Worm (Caenorhabditis elegans) whole organism, L3 larva: ENCODE measurements around the gene F10D2.10.

Experiments
- R02D3.7 ChIP-seq: fragments of 150-350 bp; optimal IDR thresholded peaks from 2 replicates; lab custom pipeline; 2014; ENCODE audit warnings: missing biosample characterization, missing genetic modification characterization
- ZK546.5 ChIP-seq: sonication (generic microtip); optimal IDR thresholded peaks from 2 replicates; lab custom pipeline; 2017; ENCODE audit warnings: missing biosample characterization, missing genetic modification characterization
- ama-1 ChIP-seq: fragments of 150-350 bp; optimal IDR thresholded peaks from 2 replicates; lab custom pipeline; 2018
- ceh-16 ChIP-seq: sonication (generic microtip); optimal IDR thresholded peaks from 2 replicates; lab custom pipeline; 2017; ENCODE audit warnings: missing biosample characterization, missing genetic modification characterization
- ceh-28 ChIP-seq: fragments of 150-350 bp; optimal IDR thresholded peaks from 2 replicates; lab custom pipeline; 2014; ENCODE audit warnings: missing biosample characterization, missing genetic modification reagents, missing genetic modification characterization
- ceh-82 ChIP-seq: fragments of 150-350 bp; optimal IDR thresholded peaks from 2 replicates; lab custom pipeline; 2014; ENCODE audit warnings: missing biosample characterization, missing genetic modification characterization
- ceh-9 ChIP-seq: sonication (generic microtip); optimal IDR thresholded peaks from 2 replicates; lab custom pipeline; 2018; ENCODE audit warnings: missing biosample characterization, missing genetic modification characterization
- daf-12 ChIP-seq: fragments of 150-350 bp; optimal IDR thresholded peaks from 2 replicates; lab custom pipeline; 2014; ENCODE audit warnings: missing biosample characterization, missing genetic modification reagents, missing genetic modification characterization
- egl-27 ChIP-seq: sonication (generic microtip); optimal IDR thresholded peaks from 4 replicates; lab custom pipeline; 2017; ENCODE audit warnings: missing biosample characterization, missing genetic modification reagents, missing genetic modification characterization
- elt-1 ChIP-seq: fragments of 150-350 bp; optimal IDR thresholded peaks from 2 replicates; lab custom pipeline; 2014; ENCODE audit warnings: missing biosample characterization, missing genetic modification characterization
- elt-2 ChIP-seq: sonication (generic microtip); optimal IDR thresholded peaks from 2 replicates; lab custom pipeline; 2016; ENCODE audit warnings: missing genetic modification reagents, mild to moderate bottlenecking, missing genetic modification characterization, missing compliant biosample characterization
- elt-3 ChIP-seq, 3 experiments: fragments of 150-350 bp in 1 of 3; sonication (generic microtip) in 2 of 3; optimal IDR thresholded peaks; 2 replicates in 2 of 3; 4 replicates in 1 of 3; lab custom pipeline; 2014 to 2017; ENCODE audit warnings: missing biosample characterization in 3 of 3, missing genetic modification characterization in 3 of 3
- eor-1 ChIP-seq, 2 experiments: fragments of 150-350 bp; optimal IDR thresholded peaks; 2 replicates each; lab custom pipeline; 2014 to 2018; ENCODE audit warnings: missing biosample characterization in 2 of 2, missing genetic modification characterization in 2 of 2
- fkh-10 ChIP-seq: sonication (generic microtip); optimal IDR thresholded peaks from 2 replicates; lab custom pipeline; 2017; ENCODE audit warnings: missing biosample characterization, missing genetic modification reagents, missing genetic modification characterization
- fos-1 ChIP-seq: fragments of 150-350 bp; optimal IDR thresholded peaks from 2 replicates; lab custom pipeline; 2014; ENCODE audit warnings: missing biosample characterization, missing genetic modification characterization
- hmg-11 ChIP-seq: sonication (generic microtip); optimal IDR thresholded peaks from 2 replicates; lab custom pipeline; 2016; ENCODE audit warnings: missing genetic modification characterization, missing compliant biosample characterization
- jun-1 ChIP-seq: fragments of 150-350 bp; optimal IDR thresholded peaks from 2 replicates; lab custom pipeline; 2014; ENCODE audit warnings: missing biosample characterization, missing genetic modification reagents, missing genetic modification characterization
- lin-15B ChIP-seq: fragments of 150-350 bp; optimal IDR thresholded peaks from 2 replicates; lab custom pipeline; 2014; ENCODE audit warnings: missing biosample characterization, missing genetic modification characterization
- lin-39 ChIP-seq: fragments of 150-350 bp; optimal IDR thresholded peaks from 2 replicates; lab custom pipeline; 2018; ENCODE audit warnings: missing biosample characterization, missing genetic modification reagents, missing genetic modification characterization
- mdl-1 ChIP-seq: fragments of 150-350 bp; optimal IDR thresholded peaks from 2 replicates; lab custom pipeline; 2014; ENCODE audit warnings: missing biosample characterization, missing genetic modification characterization
- mml-1 ChIP-seq: fragments of 150-350 bp; sonication (generic microtip); optimal IDR thresholded peaks from 3 replicates; lab custom pipeline; 2014; ENCODE audit warnings: missing biosample characterization, missing genetic modification characterization
- nfya-1 ChIP-seq: sonication (generic microtip); optimal IDR thresholded peaks from 2 replicates; lab custom pipeline; 2017; ENCODE audit warnings: missing genetic modification characterization, mild to moderate bottlenecking, missing compliant biosample characterization, antibody characterized with exemption, moderate library complexity; ENCODE audit not compliant: insufficient read depth
- nhr-11 ChIP-seq: fragments of 150-350 bp; optimal IDR thresholded peaks from 2 replicates; lab custom pipeline; 2014; ENCODE audit warnings: missing biosample characterization, missing genetic modification characterization
- nhr-12 ChIP-seq: fragments of 150-350 bp; optimal IDR thresholded peaks from 2 replicates; lab custom pipeline; 2014; ENCODE audit warnings: missing biosample characterization, missing genetic modification characterization
- nhr-23 ChIP-seq: fragments of 150-350 bp; optimal IDR thresholded peaks from 2 replicates; lab custom pipeline; 2014; ENCODE audit warnings: missing biosample characterization, missing genetic modification reagents, missing genetic modification characterization
- nhr-237 ChIP-seq: fragments of 150-350 bp; optimal IDR thresholded peaks from 2 replicates; lab custom pipeline; 2014; ENCODE audit warnings: missing biosample characterization, missing genetic modification characterization
- nhr-25 ChIP-seq: sonication (generic microtip); optimal IDR thresholded peaks from 2 replicates; lab custom pipeline; 2017; ENCODE audit warnings: missing biosample characterization, missing genetic modification characterization
- nhr-28 ChIP-seq: fragments of 150-350 bp; optimal IDR thresholded peaks from 2 replicates; lab custom pipeline; 2014; ENCODE audit warnings: missing biosample characterization, missing genetic modification characterization
- nhr-67 ChIP-seq: fragments of 150-350 bp; optimal IDR thresholded peaks from 2 replicates; lab custom pipeline; 2014; ENCODE audit warnings: missing biosample characterization, missing genetic modification characterization
- nhr-76 ChIP-seq: fragments of 150-350 bp; sonication (generic microtip); optimal IDR thresholded peaks from 5 replicates; lab custom pipeline; 2014; ENCODE audit warnings: missing biosample characterization, missing genetic modification characterization
- nhr-77 ChIP-seq: fragments of 150-350 bp; optimal IDR thresholded peaks from 2 replicates; lab custom pipeline; 2014; ENCODE audit warnings: missing biosample characterization, missing genetic modification characterization
- pha-4 ChIP-seq: fragments of 150-350 bp; optimal IDR thresholded peaks from 2 replicates; lab custom pipeline; 2014; ENCODE audit warnings: missing biosample characterization, missing genetic modification reagents, missing genetic modification characterization
- pqm-1 ChIP-seq: fragments of 150-350 bp; optimal IDR thresholded peaks from 2 replicates; lab custom pipeline; 2017; ENCODE audit warnings: missing biosample characterization, missing genetic modification characterization, inconsistent platforms
- sea-2 ChIP-seq: fragments of 150-350 bp; sonication (generic microtip); optimal IDR thresholded peaks from 4 replicates; lab custom pipeline; 2014; ENCODE audit warnings: missing biosample characterization, missing genetic modification reagents, missing genetic modification characterization
- snpc-4 ChIP-seq: fragments of 150-350 bp; optimal IDR thresholded peaks from 2 replicates; lab custom pipeline; 2014; ENCODE audit warnings: missing biosample characterization, missing genetic modification characterization
- tbx-2 ChIP-seq: sonication (generic microtip); optimal IDR thresholded peaks from 2 replicates; lab custom pipeline; 2016; ENCODE audit warnings: mild to moderate bottlenecking, missing genetic modification characterization, missing compliant biosample characterization
- unc-62 ChIP-seq: fragments of 150-350 bp; sonication (generic microtip); optimal IDR thresholded peaks from 4 replicates; lab custom pipeline; 2014; ENCODE audit warnings: missing biosample characterization, missing genetic modification reagents, missing genetic modification characterization
- zag-1 ChIP-seq: fragments of 150-350 bp; optimal IDR thresholded peaks from 2 replicates; lab custom pipeline; 2014; ENCODE audit warnings: missing biosample characterization, missing genetic modification characterization
- ztf-11 ChIP-seq: fragments of 150-350 bp; optimal IDR thresholded peaks from 2 replicates; lab custom pipeline; 2014; ENCODE audit warnings: missing biosample characterization, missing genetic modification characterization
- ztf-4 ChIP-seq: fragments of 150-350 bp; optimal IDR thresholded peaks from 2 replicates; lab custom pipeline; 2014; ENCODE audit warnings: missing biosample characterization, missing genetic modification characterization

The F10D2.10 gene

ce11 chrV:7193562-7193961 lies 37.6 kb upstream of the F10D2.10 start, which contains the start of gene F09G2.8:
F09G2.8 (minus strand) TSS chrV:7193662.
- TF ChIP-seq sea-2 (GFP tag; lab: Kevin White, UChicago) (no peak), nhr-12 (tag; lab: Kevin White, UChicago) (no peak), ZK546.5 (tag; lab: Kevin White, UChicago) (no peak), nhr-77 (no peak), snpc-4 (tag; lab: Kevin White, UChicago) (no peak), ceh-28 (tag; lab: Kevin White, UChicago) (no peak), ztf-4 (tag; lab: Kevin White, UChicago) (no peak), daf-12 (tag; lab: Kevin White, UChicago) (no peak), lin-39 (no peak), nhr-76 (tag; lab: Kevin White, UChicago) (no peak), ama-1 (no peak), elt-2 (tag; lab: Kevin White, UChicago) (no peak), ceh-16 (tag; lab: Kevin White, UChicago) (no peak), mdl-1 (tag; lab: Kevin White, UChicago) (no peak)

- TF ChIP-seq elt-2 (tag; lab: Kevin White, UChicago) = peak; percentile 29
- TF ChIP-seq pqm-1 (tag; lab: Kevin White, UChicago) = no peak
- no peak for TF ChIP-seq nfya-1 (tag; lab: Kevin White, UChicago)
- TF ChIP-seq, all 47 proteins: peak for 1
Observed at ce11 chrV:7187295-7187694, 31.3 kb upstream of the F10D2.10 start.

- no peak for TF ChIP-seq nhr-28 (tag; lab: Kevin White, UChicago)
- no peak for TF ChIP-seq daf-12 (tag; lab: Kevin White, UChicago)
- peak; percentile 82 for TF ChIP-seq elt-2 (tag; lab: Kevin White, UChicago)
- TF ChIP-seq zag-1 (tag; lab: Kevin White, UChicago) = no peak
- no peak for TF ChIP-seq tbx-2 (tag; lab: Kevin White, UChicago)
- TF ChIP-seq egl-27 (tag; lab: Kevin White, UChicago) = no peak
- TF ChIP-seq ceh-9 (tag; lab: Kevin White, UChicago) = no peak
- no peak for TF ChIP-seq nhr-76 (tag; lab: Kevin White, UChicago)
- TF ChIP-seq ztf-11 (tag; lab: Kevin White, UChicago) = no peak
- TF ChIP-seq nhr-11 = no peak
- no peak for TF ChIP-seq nhr-237 (tag; lab: Kevin White, UChicago)
- TF ChIP-seq ceh-16 (tag; lab: Kevin White, UChicago) = no peak
- TF ChIP-seq nhr-23 (tag; lab: Kevin White, UChicago) = no peak
- TF ChIP-seq pqm-1 (tag; lab: Kevin White, UChicago) = peak; percentile 77
- TF ChIP-seq ztf-4 (tag; lab: Kevin White, UChicago) = no peak
- no peak for TF ChIP-seq nhr-12 (tag; lab: Kevin White, UChicago)
- TF ChIP-seq jun-1 (tag; lab: Kevin White, UChicago) = peak; percentile 73
- no peak for TF ChIP-seq fkh-10
- no peak for TF ChIP-seq R02D3.7 (tag; lab: Kevin White, UChicago)
- no peak for TF ChIP-seq lin-39
- no peak for TF ChIP-seq elt-3 (tag; optimal IDR thresholded peaks at IDR 0.05; lab: Kevin White, UChicago)
- TF ChIP-seq snpc-4 (tag; lab: Kevin White, UChicago) = no peak
- TF ChIP-seq ceh-82 (tag; lab: Kevin White, UChicago) = no peak
- TF ChIP-seq, all 47 proteins: peak for 3
Observed at ce11 chrV:7186599-7186998, 30.6 kb upstream of the F10D2.10 start.

DNA sequence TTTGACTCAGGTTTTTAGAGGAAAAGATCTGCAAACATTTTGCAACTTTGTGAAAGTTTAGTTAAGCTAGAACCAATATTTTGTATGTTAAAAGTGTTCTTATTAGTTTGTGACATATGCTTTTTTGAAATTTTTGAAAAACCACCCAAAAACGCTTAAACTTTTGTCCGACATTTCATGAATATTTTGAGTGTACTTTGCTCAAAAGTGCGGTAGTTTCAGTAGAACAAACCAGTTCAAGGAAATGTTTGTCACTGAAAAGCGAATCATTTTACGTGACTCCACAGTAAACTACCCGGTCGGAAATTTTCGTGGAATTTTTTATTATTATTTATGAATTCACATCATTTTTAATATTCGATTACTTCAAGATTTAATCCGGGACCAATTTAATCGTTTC lies 28.6 kb upstream of the F10D2.10 start, which contains the start of gene pitr-5:
Gene pitr-5, plus strand, starts transcription at position 301 of the 400 bp plus-strand sequence.
- no peak for TF ChIP-seq ceh-28 (tag; lab: Kevin White, UChicago)
- TF ChIP-seq jun-1 (tag; lab: Kevin White, UChicago) = no peak
- TF ChIP-seq lin-39 = no peak
- no peak for TF ChIP-seq elt-2 (tag; lab: Kevin White, UChicago)
- no peak for TF ChIP-seq unc-62 (GFP tag; lab: Kevin White, UChicago)
- TF ChIP-seq nhr-67 (tag; lab: Kevin White, UChicago) = no peak
- TF ChIP-seq sea-2 (GFP tag; lab: Kevin White, UChicago) = no peak
- no peak for TF ChIP-seq nhr-25 (tag; lab: Kevin White, UChicago)
- TF ChIP-seq mml-1 (tag; lab: Kevin White, UChicago) = no peak
- TF ChIP-seq nhr-28 (tag; lab: Kevin White, UChicago) = no peak
- TF ChIP-seq fos-1 = no peak
- no peak for TF ChIP-seq lin-15B
- no peak for TF ChIP-seq eor-1 (tag; optimal IDR thresholded peaks at IDR 0.05; lab: Kevin White, UChicago)
- TF ChIP-seq nhr-12 (tag; lab: Kevin White, UChicago) = no peak
- TF ChIP-seq elt-1 (tag; lab: Kevin White, UChicago) = no peak
- TF ChIP-seq mdl-1 (tag; lab: Kevin White, UChicago) = no peak
- no peak for TF ChIP-seq hmg-11 (tag; lab: Kevin White, UChicago)
- no peak for TF ChIP-seq pqm-1 (tag; lab: Kevin White, UChicago)
- TF ChIP-seq pha-4 (tag; lab: Kevin White, UChicago) = no peak
